Worm (Caenorhabditis elegans) whole organism, mixed stage, embryonic: Measurements from ENCODE around the gene btb-18.

ENCODE experiments used
- M03D4.4 ChIP-seq: sonication (generic microtip); optimal IDR thresholded peaks from 2 replicates; lab custom pipeline; 2017; ENCODE audit warnings: mild to moderate bottlenecking, missing genetic modification characterization, missing compliant biosample characterization
- bed-3 ChIP-seq: fragments of 200-800 bp; sonication (Bioruptor generic); optimal IDR thresholded peaks from 3 replicates; lab custom pipeline; 2018; ENCODE audit warnings: mild to moderate bottlenecking, missing genetic modification characterization, moderate library complexity, missing compliant biosample characterization
- ceh-39 ChIP-seq: fragments of 150-350 bp; optimal IDR thresholded peaks from 2 replicates; lab custom pipeline; 2014; ENCODE audit warnings: missing biosample characterization, missing genetic modification characterization
- ceh-43 ChIP-seq: fragments of 200-800 bp; sonication (Bioruptor generic); optimal IDR thresholded peaks from 2 replicates; lab custom pipeline; 2018; ENCODE audit warnings: mild to moderate bottlenecking, missing genetic modification characterization, moderate library complexity, missing compliant biosample characterization
- ceh-83 ChIP-seq: fragments of 200-800 bp; sonication (Bioruptor generic); optimal IDR thresholded peaks from 2 replicates; lab custom pipeline; 2018; ENCODE audit warnings: mild to moderate bottlenecking, missing genetic modification characterization, missing compliant biosample characterization
- ces-1 ChIP-seq: fragments of 150-350 bp; optimal IDR thresholded peaks from 2 replicates; lab custom pipeline; 2014; ENCODE audit warnings: missing biosample characterization, missing genetic modification reagents, missing genetic modification characterization
- cnd-1 ChIP-seq: fragments of 200-800 bp; sonication (Bioruptor generic); optimal IDR thresholded peaks from 2 replicates; lab custom pipeline; 2018; ENCODE audit warnings: mild to moderate bottlenecking, missing genetic modification characterization, missing compliant biosample characterization
- drap-1 ChIP-seq: fragments of 200-800 bp; sonication (Bioruptor generic); optimal IDR thresholded peaks from 3 replicates; lab custom pipeline; 2018; ENCODE audit warnings: mild to moderate bottlenecking, missing genetic modification characterization, missing compliant biosample characterization
- elt-1 ChIP-seq: sonication (generic microtip); optimal IDR thresholded peaks from 2 replicates; lab custom pipeline; 2017; ENCODE audit warnings: missing genetic modification characterization, mild to moderate bottlenecking, missing compliant biosample characterization, antibody characterized with exemption, moderate library complexity, borderline replicate concordance; ENCODE audit not compliant: insufficient read depth
- elt-3 ChIP-seq: fragments of 150-350 bp; optimal IDR thresholded peaks from 2 replicates; lab custom pipeline; 2014; ENCODE audit warnings: missing biosample characterization, missing genetic modification characterization
- flh-1 ChIP-seq: fragments of 200-800 bp; sonication (Bioruptor generic); optimal IDR thresholded peaks from 2 replicates; lab custom pipeline; 2018; ENCODE audit warnings: mild to moderate bottlenecking, missing genetic modification characterization, moderate library complexity, missing compliant biosample characterization
- ham-2 ChIP-seq: fragments of 200-800 bp; sonication (Bioruptor generic); optimal IDR thresholded peaks from 2 replicates; lab custom pipeline; 2018; ENCODE audit warnings: mild to moderate bottlenecking, missing genetic modification characterization, missing compliant biosample characterization
- hlh-1 ChIP-seq: fragments of 150-350 bp; optimal IDR thresholded peaks from 2 replicates; lab custom pipeline; 2014; ENCODE audit warnings: missing biosample characterization, missing genetic modification reagents, missing genetic modification characterization
- lin-13 ChIP-seq: fragments of 150-350 bp; optimal IDR thresholded peaks from 2 replicates; lab custom pipeline; 2014; ENCODE audit warnings: missing biosample characterization, missing genetic modification characterization
- lin-32 ChIP-seq: fragments of 200-800 bp; sonication (Bioruptor generic); optimal IDR thresholded peaks from 2 replicates; lab custom pipeline; 2018; ENCODE audit warnings: mild to moderate bottlenecking, missing genetic modification characterization, missing compliant biosample characterization
- lsy-2 ChIP-seq: fragments of 150-350 bp; optimal IDR thresholded peaks from 2 replicates; lab custom pipeline; 2014; ENCODE audit warnings: missing biosample characterization, missing genetic modification characterization
- mab-5 ChIP-seq: fragments of 150-350 bp; optimal IDR thresholded peaks from 2 replicates; lab custom pipeline; 2014; ENCODE audit warnings: missing biosample characterization, missing genetic modification characterization
- mls-2 ChIP-seq: sonication (generic microtip); optimal IDR thresholded peaks from 2 replicates; lab custom pipeline; 2016; ENCODE audit warnings: mild to moderate bottlenecking, missing genetic modification characterization, moderate library complexity, missing compliant biosample characterization
- nhr-12 ChIP-seq: fragments of 150-350 bp; optimal IDR thresholded peaks from 2 replicates; lab custom pipeline; 2014; ENCODE audit warnings: missing biosample characterization, missing genetic modification characterization
- nhr-2 ChIP-seq: fragments of 150-350 bp; optimal IDR thresholded peaks from 2 replicates; lab custom pipeline; 2014; ENCODE audit warnings: missing biosample characterization, missing genetic modification characterization
- nhr-237 ChIP-seq: fragments of 150-350 bp; optimal IDR thresholded peaks from 2 replicates; lab custom pipeline; 2014; ENCODE audit warnings: missing biosample characterization, missing genetic modification characterization
- nhr-28 ChIP-seq: fragments of 150-350 bp; optimal IDR thresholded peaks from 2 replicates; lab custom pipeline; 2014; ENCODE audit warnings: missing biosample characterization, missing genetic modification characterization
- nhr-76 ChIP-seq: sonication (generic microtip); optimal IDR thresholded peaks from 2 replicates; lab custom pipeline; 2017; ENCODE audit warnings: missing biosample characterization, missing genetic modification characterization
- pha-4 ChIP-seq: fragments of 150-350 bp; optimal IDR thresholded peaks from 2 replicates; lab custom pipeline; 2018; ENCODE audit warnings: missing biosample characterization, missing genetic modification reagents, missing genetic modification characterization
- sem-2 ChIP-seq: fragments of 200-800 bp; sonication (Bioruptor generic); optimal IDR thresholded peaks from 2 replicates; lab custom pipeline; 2018; ENCODE audit warnings: mild to moderate bottlenecking, missing genetic modification characterization, missing compliant biosample characterization
- snpc-4 ChIP-seq: fragments of 150-350 bp; optimal IDR thresholded peaks from 2 replicates; lab custom pipeline; 2014; ENCODE audit warnings: missing biosample characterization, missing genetic modification characterization
- sptf-1 ChIP-seq: sonication (generic microtip); optimal IDR thresholded peaks from 2 replicates; lab custom pipeline; 2017; ENCODE audit warnings: mild to moderate bottlenecking, missing genetic modification characterization, moderate library complexity, missing compliant biosample characterization
- tbx-8 ChIP-seq: fragments of 200-800 bp; sonication (Bioruptor generic); optimal IDR thresholded peaks from 2 replicates; lab custom pipeline; 2018; ENCODE audit warnings: mild to moderate bottlenecking, missing genetic modification characterization, moderate library complexity, missing compliant biosample characterization
- unc-120 ChIP-seq: sonication (generic microtip); optimal IDR thresholded peaks from 2 replicates; lab custom pipeline; 2017; ENCODE audit warnings: missing genetic modification characterization, missing compliant biosample characterization; ENCODE audit not compliant: poor library complexity, severe bottlenecking
- unc-39 ChIP-seq: fragments of 150-350 bp; optimal IDR thresholded peaks from 2 replicates; lab custom pipeline; 2014; ENCODE audit warnings: missing biosample characterization, missing genetic modification characterization
- unc-62 ChIP-seq: fragments of 150-350 bp; optimal IDR thresholded peaks from 2 replicates; lab custom pipeline; 2014; ENCODE audit warnings: missing biosample characterization, missing genetic modification reagents, missing genetic modification characterization
- zip-8 ChIP-seq: fragments of 150-350 bp; optimal IDR thresholded peaks from 2 replicates; lab custom pipeline; 2014; ENCODE audit warnings: missing biosample characterization, missing genetic modification characterization
- ztf-11 ChIP-seq: fragments of 150-350 bp; optimal IDR thresholded peaks from 2 replicates; lab custom pipeline; 2014; ENCODE audit warnings: missing biosample characterization, missing genetic modification characterization

The btb-18 gene

ce11 chrII:3264704-3265103, 33.3 kb upstream of the btb-18 start:
- no peak for TF ChIP-seq tbx-8 (GFP tag; lab: Kevin White, UChicago)
- no peak for TF ChIP-seq unc-120
- no peak for TF ChIP-seq nhr-12
- no peak for TF ChIP-seq nhr-28
- no peak for TF ChIP-seq bed-3 (GFP tag; lab: Kevin White, UChicago)
- TF ChIP-seq snpc-4 (tag; lab: Kevin White, UChicago): no peak
- TF ChIP-seq hlh-1: no peak
- no peak for TF ChIP-seq nhr-76

ce11 chrII:3267365-3267764, 30.6 kb upstream of the btb-18 start, which contains the start of gene F02E11.7:
Gene F02E11.7 (plus strand): TSS chrII:3267665.
- TF ChIP-seq pha-4: no peak
- TF ChIP-seq elt-3: no peak
- no peak for TF ChIP-seq ceh-43 (GFP tag; lab: Kevin White, UChicago)
- TF ChIP-seq ces-1 (GFP tag; lab: Kevin White, UChicago): no peak
- TF ChIP-seq drap-1: no peak
- no peak for TF ChIP-seq nhr-237 (tag; lab: Kevin White, UChicago)
- TF ChIP-seq ham-2: no peak
- TF ChIP-seq M03D4.4 (tag; lab: Kevin White, UChicago): no peak
- no peak for TF ChIP-seq snpc-4 (tag; lab: Kevin White, UChicago)
- TF ChIP-seq nhr-76: no peak
- TF ChIP-seq ceh-39 (tag; lab: Kevin White, UChicago): no peak
- no peak for TF ChIP-seq nhr-2 (tag; lab: Kevin White, UChicago)

DNA sequence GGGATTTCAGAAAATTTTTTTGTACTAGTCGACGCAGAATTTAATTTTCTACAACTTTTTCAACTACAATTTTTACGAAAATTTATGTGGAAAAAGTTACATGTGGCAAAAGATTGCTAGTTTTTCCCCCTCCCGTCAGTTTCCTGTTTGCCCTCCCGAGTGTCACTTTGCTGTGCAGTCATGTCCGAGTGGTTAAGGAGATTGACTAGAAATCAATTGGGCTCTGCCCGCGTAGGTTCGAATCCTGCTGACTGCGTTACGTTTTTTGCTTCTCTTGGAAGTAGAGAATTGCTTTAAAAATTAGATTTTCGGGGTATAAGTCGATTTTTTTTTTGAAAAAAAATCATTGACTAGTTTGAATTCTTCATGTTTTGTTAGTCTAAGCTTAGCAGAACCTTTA, 30.2 kb upstream of the btb-18 start:
- TF ChIP-seq elt-1 (tag; lab: Kevin White, UChicago) (no peak), nhr-28 (no peak), nhr-237 (tag; lab: Kevin White, UChicago) (no peak), drap-1 (peak; percentile 26), cnd-1 (tag; lab: Kevin White, UChicago) (peak; percentile 30), ceh-83 (GFP tag; lab: Kevin White, UChicago) (peak; percentile 53), unc-120 (no peak), lsy-2 (tag; lab: Kevin White, UChicago) (no peak), pha-4 (no peak), unc-39 (no peak)

DNA sequence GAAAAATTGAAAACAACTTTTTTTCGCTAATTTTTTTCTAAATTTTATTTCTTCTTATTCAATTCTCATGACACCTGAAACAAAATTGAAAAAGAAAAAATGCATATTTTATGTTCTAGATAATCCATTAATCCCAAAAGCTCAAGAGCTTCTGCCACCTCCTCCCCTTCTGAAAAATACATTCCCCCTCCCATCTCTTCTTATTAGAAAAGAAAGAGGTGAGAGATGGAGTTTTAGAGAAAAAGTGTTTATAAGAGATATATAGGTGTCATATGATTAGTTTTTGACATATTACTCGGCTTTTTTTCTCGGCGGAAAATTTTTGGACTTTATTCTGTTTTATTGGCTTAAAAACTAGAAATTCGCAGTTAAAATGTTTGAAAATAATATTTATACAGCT, 27.4 kb upstream of the btb-18 start:
- TF ChIP-seq lin-13 (tag; lab: Kevin White, UChicago) (no peak), ceh-43 (GFP tag; lab: Kevin White, UChicago) (no peak), ceh-39 (tag; lab: Kevin White, UChicago) (no peak), nhr-76 (no peak), unc-120 (no peak), mls-2 (tag; lab: Kevin White, UChicago) (no peak), zip-8 (no peak), cnd-1 (tag; lab: Kevin White, UChicago) (no peak), sptf-1 (tag; lab: Kevin White, UChicago) (no peak), ces-1 (GFP tag; lab: Kevin White, UChicago) (no peak), lsy-2 (tag; lab: Kevin White, UChicago) (no peak), elt-3 (no peak), snpc-4 (tag; lab: Kevin White, UChicago) (no peak), mab-5 (no peak), nhr-2 (tag; lab: Kevin White, UChicago) (no peak)

ce11 chrII:3274923-3275322, 23.1 kb upstream of the btb-18 start, which contains the start of gene F02E11.3:
Gene F02E11.3 (minus strand): TSS chrII:3275023.
- TF ChIP-seq unc-62 (no peak), ceh-83 (GFP tag; lab: Kevin White, UChicago) (no peak), lin-13 (tag; lab: Kevin White, UChicago) (no peak), unc-120 (no peak), unc-39 (no peak), snpc-4 (tag; lab: Kevin White, UChicago) (no peak), M03D4.4 (tag; lab: Kevin White, UChicago) (no peak), sem-2 (GFP tag; lab: Kevin White, UChicago) (no peak), flh-1 (GFP tag; lab: Kevin White, UChicago) (no peak), nhr-2 (tag; lab: Kevin White, UChicago) (no peak), ztf-11 (tag; lab: Kevin White, UChicago) (no peak), hlh-1 (no peak), mab-5 (no peak), drap-1 (no peak), lin-32 (no peak), mls-2 (tag; lab: Kevin White, UChicago) (no peak), lsy-2 (tag; lab: Kevin White, UChicago) (no peak), ham-2 (no peak), tbx-8 (GFP tag; lab: Kevin White, UChicago) (no peak)
